Worm (Caenorhabditis elegans): Measurements from ENCODE around the gene ttr-14.

The ttr-14 gene

ce11 chrX:10769232-10769738, 18.0 kb upstream of the ttr-14 start, which contains the start of gene sma-9:
sma-9 (plus strand) TSS chrX:10769282.
- TF ChIP-seq hmbx-1 (tag; optimal IDR thresholded peaks at IDR 0.05) (no peak), ets-7 (tag; optimal IDR thresholded peaks at IDR 0.05) (no peak), flt-1 (GFP tag; IDR thresholded peaks at IDR 0.05) (no peak), ama-1 (optimal IDR thresholded peaks at IDR 0.05) (no peak), B0310.2 (tag; optimal IDR thresholded peaks at IDR 0.05) (no peak), tra-4 (tag; optimal IDR thresholded peaks at IDR 0.05) (no peak), aly-1 (tag; optimal IDR thresholded peaks at IDR 0.05) (no peak), pes-1 (GFP tag; IDR thresholded peaks at IDR 0.05) (no peak), ceh-13 (GFP tag; optimal IDR thresholded peaks at IDR 0.05) (no peak), hmg-4 (GFP tag; optimal IDR thresholded peaks at IDR 0.05) (no peak), sea-1 (GFP tag; conservative IDR thresholded peaks at IDR 0.05) (no peak), scrt-1 (GFP tag; IDR thresholded peaks at IDR 0.05) (no peak), F13C5.2 (tag; optimal IDR thresholded peaks at IDR 0.05) (no peak), ceh-36 (tag; optimal IDR thresholded peaks at IDR 0.05) (no peak), tbx-37 (GFP tag; conservative IDR thresholded peaks at IDR 0.05) (no peak), tbx-11 (GFP tag; IDR thresholded peaks at IDR 0.05) (no peak), hnd-1 (tag; optimal IDR thresholded peaks at IDR 0.05) (no peak)

DNA sequence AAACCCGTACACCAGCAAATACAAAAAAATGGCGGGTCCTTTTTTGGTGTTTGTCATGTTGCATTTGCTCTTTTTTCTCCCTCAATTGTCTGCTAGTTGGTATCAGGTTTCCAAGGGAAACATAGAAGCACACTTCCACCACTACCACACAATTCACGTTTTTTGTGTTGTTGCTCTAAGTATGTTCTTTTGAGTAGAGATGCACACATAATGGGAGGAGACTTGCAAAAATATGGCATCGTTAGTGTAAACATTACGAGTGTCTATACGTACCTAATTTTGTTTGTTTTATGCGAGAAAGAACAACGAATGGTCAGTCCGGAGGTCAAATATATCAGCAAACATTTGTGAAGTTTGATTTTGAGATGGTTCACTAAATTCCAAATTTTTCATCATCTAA, 17.3 kb upstream of the ttr-14 start:
- TF ChIP-seq tra-4 (tag; optimal IDR thresholded peaks at IDR 0.05): no peak
- TF ChIP-seq flt-1 (GFP tag; IDR thresholded peaks at IDR 0.05): no peak
- no peak for TF ChIP-seq scrt-1 (GFP tag; IDR thresholded peaks at IDR 0.05)
- TF ChIP-seq B0310.2 (tag; optimal IDR thresholded peaks at IDR 0.05): no peak
- no peak for TF ChIP-seq F13C5.2 (tag; optimal IDR thresholded peaks at IDR 0.05)
- peak; percentile 46; the same call in 1 of the 2 replicates for TF ChIP-seq sea-1 (GFP tag; conservative IDR thresholded peaks at IDR 0.05)

DNA sequence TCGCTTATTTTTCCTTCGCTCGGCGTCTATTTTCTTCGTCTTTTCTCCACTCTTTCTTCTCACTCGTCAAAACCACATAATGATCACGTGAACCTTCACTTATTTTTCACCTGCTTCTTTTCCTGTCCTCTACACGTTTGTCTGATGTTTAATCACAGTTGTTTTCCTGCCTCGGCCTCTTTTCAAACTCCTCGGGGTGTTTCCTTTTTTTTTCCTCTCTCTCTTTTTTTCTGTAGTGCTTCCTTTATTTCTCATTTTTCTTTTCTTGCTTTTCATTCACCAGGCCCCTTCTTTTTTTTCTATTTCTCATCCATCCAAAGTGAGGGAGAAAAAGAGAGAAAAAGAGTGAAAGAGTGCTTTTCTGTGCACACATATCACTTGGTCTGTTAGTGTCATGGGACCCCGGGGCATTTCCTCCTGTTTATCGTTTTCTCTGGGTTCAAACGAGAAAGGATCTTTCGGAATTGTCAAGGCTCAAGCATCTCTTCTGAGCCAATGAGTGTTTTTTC, 16.3 kb upstream of the ttr-14 start:
- no peak for TF ChIP-seq pes-1 (GFP tag; IDR thresholded peaks at IDR 0.05)
- no peak for TF ChIP-seq ceh-36 (tag; optimal IDR thresholded peaks at IDR 0.05)
- no peak for TF ChIP-seq F13C5.2 (tag; optimal IDR thresholded peaks at IDR 0.05)
- no peak for TF ChIP-seq hmg-4 (GFP tag; optimal IDR thresholded peaks at IDR 0.05)

DNA sequence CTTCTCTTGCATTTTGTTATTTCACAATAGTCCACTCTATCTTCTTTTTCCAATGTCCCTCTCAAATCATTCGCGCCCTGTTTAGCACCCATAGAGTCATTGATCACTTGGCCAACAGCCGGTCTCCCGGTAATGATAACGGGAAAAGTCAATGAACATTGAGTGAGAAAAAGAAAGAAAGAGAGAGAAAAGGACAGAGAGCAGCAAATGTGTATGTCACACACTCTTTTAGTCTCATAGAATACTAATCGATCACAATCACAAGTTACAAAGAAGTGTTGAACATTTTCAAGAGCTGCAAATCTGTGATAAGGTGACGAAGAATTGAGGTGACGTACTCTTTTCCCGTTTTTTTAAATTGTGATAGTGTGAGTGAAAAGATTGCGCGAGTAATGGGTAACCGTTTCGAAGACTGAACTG, 15.1 kb upstream of the ttr-14 start:
- TF ChIP-seq tbx-11 (GFP tag; IDR thresholded peaks at IDR 0.05) (no peak), sea-1 (GFP tag; conservative IDR thresholded peaks at IDR 0.05) (no peak), ama-1 (optimal IDR thresholded peaks at IDR 0.05) (no peak), hnd-1 (tag; optimal IDR thresholded peaks at IDR 0.05) (no peak), flt-1 (GFP tag; IDR thresholded peaks at IDR 0.05) (no peak), ets-7 (tag; optimal IDR thresholded peaks at IDR 0.05) (no peak), hmg-4 (GFP tag; optimal IDR thresholded peaks at IDR 0.05) (no peak), pes-1 (GFP tag; IDR thresholded peaks at IDR 0.05) (no peak), tra-4 (tag; optimal IDR thresholded peaks at IDR 0.05) (no peak), ceh-36 (tag; optimal IDR thresholded peaks at IDR 0.05) (no peak), B0310.2 (tag; optimal IDR thresholded peaks at IDR 0.05) (no peak), aly-1 (tag; optimal IDR thresholded peaks at IDR 0.05) (no peak), tbx-37 (GFP tag; conservative IDR thresholded peaks at IDR 0.05) (no peak), scrt-1 (GFP tag; IDR thresholded peaks at IDR 0.05) (no peak), hmbx-1 (tag; optimal IDR thresholded peaks at IDR 0.05) (no peak)

DNA sequence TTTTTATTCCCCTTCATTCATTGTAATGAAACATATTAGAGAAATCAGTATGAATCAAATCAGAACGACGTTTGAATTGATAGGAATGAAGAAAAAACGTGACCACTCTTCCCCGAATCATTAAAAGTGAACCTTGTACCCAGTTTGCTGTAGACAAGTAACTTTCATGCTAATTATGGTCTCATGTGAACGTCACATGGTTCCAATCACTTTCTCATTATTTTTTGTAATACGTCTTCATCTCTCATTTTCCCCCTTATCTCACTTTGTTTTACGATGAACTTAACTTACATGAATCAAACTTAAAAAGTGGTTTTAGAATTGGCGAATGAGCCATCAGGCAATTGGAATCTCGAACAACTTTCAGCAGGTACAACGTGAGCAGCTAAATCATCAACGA, 14.5 kb upstream of the ttr-14 start:
- TF ChIP-seq ets-7 (tag; optimal IDR thresholded peaks at IDR 0.05) (no peak), tbx-37 (GFP tag; conservative IDR thresholded peaks at IDR 0.05) (no peak), hnd-1 (tag; optimal IDR thresholded peaks at IDR 0.05) (no peak), pes-1 (GFP tag; IDR thresholded peaks at IDR 0.05) (no peak), ceh-13 (GFP tag; optimal IDR thresholded peaks at IDR 0.05) (no peak), F13C5.2 (tag; optimal IDR thresholded peaks at IDR 0.05) (no peak), hmg-4 (GFP tag; optimal IDR thresholded peaks at IDR 0.05) (no peak), hmbx-1 (tag; optimal IDR thresholded peaks at IDR 0.05) (no peak), tra-4 (tag; optimal IDR thresholded peaks at IDR 0.05) (no peak), ama-1 (optimal IDR thresholded peaks at IDR 0.05) (no peak), B0310.2 (tag; optimal IDR thresholded peaks at IDR 0.05) (no peak), aly-1 (tag; optimal IDR thresholded peaks at IDR 0.05) (no peak), ceh-36 (tag; optimal IDR thresholded peaks at IDR 0.05) (no peak), tbx-11 (GFP tag; IDR thresholded peaks at IDR 0.05) (no peak), scrt-1 (GFP tag; IDR thresholded peaks at IDR 0.05) (no peak)

- TF ChIP-seq ets-7 (tag; optimal IDR thresholded peaks at IDR 0.05) (no peak), ceh-13 (GFP tag; optimal IDR thresholded peaks at IDR 0.05) (no peak), hmg-4 (GFP tag; optimal IDR thresholded peaks at IDR 0.05) (no peak), aly-1 (tag; optimal IDR thresholded peaks at IDR 0.05) (no peak), pes-1 (GFP tag; IDR thresholded peaks at IDR 0.05) (no peak), scrt-1 (GFP tag; IDR thresholded peaks at IDR 0.05) (no peak), B0310.2 (tag; optimal IDR thresholded peaks at IDR 0.05) (no peak), sea-1 (GFP tag; conservative IDR thresholded peaks at IDR 0.05) (no peak), tbx-37 (GFP tag; conservative IDR thresholded peaks at IDR 0.05) (no peak), ama-1 (optimal IDR thresholded peaks at IDR 0.05) (no peak), tra-4 (tag; optimal IDR thresholded peaks at IDR 0.05) (no peak), hnd-1 (tag; optimal IDR thresholded peaks at IDR 0.05) (no peak)
Measured at ce11 chrX:10774865-10775264, 12.4 kb upstream of the ttr-14 start.

- TF ChIP-seq hmg-4 (GFP tag; optimal IDR thresholded peaks at IDR 0.05) (no peak), ceh-36 (tag; optimal IDR thresholded peaks at IDR 0.05) (no peak), hnd-1 (tag; optimal IDR thresholded peaks at IDR 0.05) (no peak), scrt-1 (GFP tag; IDR thresholded peaks at IDR 0.05) (no peak), pes-1 (GFP tag; IDR thresholded peaks at IDR 0.05) (no peak), sea-1 (GFP tag; conservative IDR thresholded peaks at IDR 0.05) (no peak), ets-7 (tag; optimal IDR thresholded peaks at IDR 0.05) (no peak), B0310.2 (tag; optimal IDR thresholded peaks at IDR 0.05) (no peak)
Measured at ce11 chrX:10780542-10781266, 6.6 kb upstream of the ttr-14 start.
